Worm (Caenorhabditis elegans) whole organism, mixed stage, embryonic: ENCODE measurements around the gene wah-1.
A peak's percentile ranks its signal among the peaks of the same experiment; 100 is the strongest.

Experiments
- M03D4.4 ChIP-seq: sonication (generic microtip); optimal IDR thresholded peaks from 2 replicates; lab custom pipeline; 2017; ENCODE audit warnings: mild to moderate bottlenecking, missing genetic modification characterization, missing compliant biosample characterization
- bed-3 ChIP-seq: fragments of 200-800 bp; sonication (Bioruptor generic); optimal IDR thresholded peaks from 3 replicates; lab custom pipeline; 2018; ENCODE audit warnings: mild to moderate bottlenecking, missing genetic modification characterization, moderate library complexity, missing compliant biosample characterization
- blmp-1 ChIP-seq: fragments of 150-350 bp; optimal IDR thresholded peaks from 2 replicates; lab custom pipeline; 2014; ENCODE audit warnings: missing biosample characterization, missing genetic modification characterization
- ceh-39 ChIP-seq: fragments of 150-350 bp; optimal IDR thresholded peaks from 2 replicates; lab custom pipeline; 2014; ENCODE audit warnings: missing biosample characterization, missing genetic modification characterization
- ceh-43 ChIP-seq: fragments of 200-800 bp; sonication (Bioruptor generic); optimal IDR thresholded peaks from 2 replicates; lab custom pipeline; 2018; ENCODE audit warnings: mild to moderate bottlenecking, missing genetic modification characterization, moderate library complexity, missing compliant biosample characterization
- ceh-83 ChIP-seq: fragments of 200-800 bp; sonication (Bioruptor generic); optimal IDR thresholded peaks from 2 replicates; lab custom pipeline; 2018; ENCODE audit warnings: mild to moderate bottlenecking, missing genetic modification characterization, missing compliant biosample characterization
- ces-1 ChIP-seq: fragments of 150-350 bp; optimal IDR thresholded peaks from 2 replicates; lab custom pipeline; 2014; ENCODE audit warnings: missing biosample characterization, missing genetic modification reagents, missing genetic modification characterization
- cnd-1 ChIP-seq: fragments of 200-800 bp; sonication (Bioruptor generic); optimal IDR thresholded peaks from 2 replicates; lab custom pipeline; 2018; ENCODE audit warnings: mild to moderate bottlenecking, missing genetic modification characterization, missing compliant biosample characterization
- drap-1 ChIP-seq: fragments of 200-800 bp; sonication (Bioruptor generic); optimal IDR thresholded peaks from 3 replicates; lab custom pipeline; 2018; ENCODE audit warnings: mild to moderate bottlenecking, missing genetic modification characterization, missing compliant biosample characterization
- flh-1 ChIP-seq: fragments of 200-800 bp; sonication (Bioruptor generic); optimal IDR thresholded peaks from 2 replicates; lab custom pipeline; 2018; ENCODE audit warnings: mild to moderate bottlenecking, missing genetic modification characterization, moderate library complexity, missing compliant biosample characterization
- ham-2 ChIP-seq: fragments of 200-800 bp; sonication (Bioruptor generic); optimal IDR thresholded peaks from 2 replicates; lab custom pipeline; 2018; ENCODE audit warnings: mild to moderate bottlenecking, missing genetic modification characterization, missing compliant biosample characterization
- hlh-1 ChIP-seq: fragments of 150-350 bp; optimal IDR thresholded peaks from 2 replicates; lab custom pipeline; 2014; ENCODE audit warnings: missing biosample characterization, missing genetic modification reagents, missing genetic modification characterization
- lin-13 ChIP-seq: fragments of 150-350 bp; optimal IDR thresholded peaks from 2 replicates; lab custom pipeline; 2014; ENCODE audit warnings: missing biosample characterization, missing genetic modification characterization
- lin-32 ChIP-seq: fragments of 200-800 bp; sonication (Bioruptor generic); optimal IDR thresholded peaks from 2 replicates; lab custom pipeline; 2018; ENCODE audit warnings: mild to moderate bottlenecking, missing genetic modification characterization, missing compliant biosample characterization
- lsy-2 ChIP-seq: fragments of 150-350 bp; optimal IDR thresholded peaks from 2 replicates; lab custom pipeline; 2014; ENCODE audit warnings: missing biosample characterization, missing genetic modification characterization
- mab-5 ChIP-seq: fragments of 150-350 bp; optimal IDR thresholded peaks from 2 replicates; lab custom pipeline; 2014; ENCODE audit warnings: missing biosample characterization, missing genetic modification characterization
- mep-1 ChIP-seq: fragments of 150-350 bp; optimal IDR thresholded peaks from 2 replicates; lab custom pipeline; 2017; ENCODE audit warnings: missing biosample characterization, missing genetic modification reagents, missing genetic modification characterization, inconsistent platforms
- mls-2 ChIP-seq: sonication (generic microtip); optimal IDR thresholded peaks from 2 replicates; lab custom pipeline; 2016; ENCODE audit warnings: mild to moderate bottlenecking, missing genetic modification characterization, moderate library complexity, missing compliant biosample characterization
- nhr-12 ChIP-seq: fragments of 150-350 bp; optimal IDR thresholded peaks from 2 replicates; lab custom pipeline; 2014; ENCODE audit warnings: missing biosample characterization, missing genetic modification characterization
- nhr-2 ChIP-seq: fragments of 150-350 bp; optimal IDR thresholded peaks from 2 replicates; lab custom pipeline; 2014; ENCODE audit warnings: missing biosample characterization, missing genetic modification characterization
- nhr-237 ChIP-seq: fragments of 150-350 bp; optimal IDR thresholded peaks from 2 replicates; lab custom pipeline; 2014; ENCODE audit warnings: missing biosample characterization, missing genetic modification characterization
- nhr-28 ChIP-seq: fragments of 150-350 bp; optimal IDR thresholded peaks from 2 replicates; lab custom pipeline; 2014; ENCODE audit warnings: missing biosample characterization, missing genetic modification characterization
- nhr-76 ChIP-seq: sonication (generic microtip); optimal IDR thresholded peaks from 2 replicates; lab custom pipeline; 2017; ENCODE audit warnings: missing biosample characterization, missing genetic modification characterization
- pha-4 ChIP-seq: fragments of 150-350 bp; optimal IDR thresholded peaks from 2 replicates; lab custom pipeline; 2018; ENCODE audit warnings: missing biosample characterization, missing genetic modification reagents, missing genetic modification characterization
- sem-2 ChIP-seq: fragments of 200-800 bp; sonication (Bioruptor generic); optimal IDR thresholded peaks from 2 replicates; lab custom pipeline; 2018; ENCODE audit warnings: mild to moderate bottlenecking, missing genetic modification characterization, missing compliant biosample characterization
- sptf-1 ChIP-seq: sonication (generic microtip); optimal IDR thresholded peaks from 2 replicates; lab custom pipeline; 2017; ENCODE audit warnings: mild to moderate bottlenecking, missing genetic modification characterization, moderate library complexity, missing compliant biosample characterization
- tbx-8 ChIP-seq: fragments of 200-800 bp; sonication (Bioruptor generic); optimal IDR thresholded peaks from 2 replicates; lab custom pipeline; 2018; ENCODE audit warnings: mild to moderate bottlenecking, missing genetic modification characterization, moderate library complexity, missing compliant biosample characterization
- unc-120 ChIP-seq: sonication (generic microtip); optimal IDR thresholded peaks from 2 replicates; lab custom pipeline; 2017; ENCODE audit warnings: missing genetic modification characterization, missing compliant biosample characterization; ENCODE audit not compliant: poor library complexity, severe bottlenecking
- unc-62 ChIP-seq: fragments of 150-350 bp; optimal IDR thresholded peaks from 2 replicates; lab custom pipeline; 2014; ENCODE audit warnings: missing biosample characterization, missing genetic modification reagents, missing genetic modification characterization
- zip-8 ChIP-seq: fragments of 150-350 bp; optimal IDR thresholded peaks from 2 replicates; lab custom pipeline; 2014; ENCODE audit warnings: missing biosample characterization, missing genetic modification characterization
- ztf-11 ChIP-seq: fragments of 150-350 bp; optimal IDR thresholded peaks from 2 replicates; lab custom pipeline; 2014; ENCODE audit warnings: missing biosample characterization, missing genetic modification characterization

wah-1 gene

ce11 chrIII:11989823-11990222 is at the start of gene wah-1:
wah-1 (plus strand) TSS chrIII:11990167.
- TF ChIP-seq mep-1 (tag; lab: Kevin White, UChicago) (peak; percentile 9), mls-2 (no peak)

DNA sequence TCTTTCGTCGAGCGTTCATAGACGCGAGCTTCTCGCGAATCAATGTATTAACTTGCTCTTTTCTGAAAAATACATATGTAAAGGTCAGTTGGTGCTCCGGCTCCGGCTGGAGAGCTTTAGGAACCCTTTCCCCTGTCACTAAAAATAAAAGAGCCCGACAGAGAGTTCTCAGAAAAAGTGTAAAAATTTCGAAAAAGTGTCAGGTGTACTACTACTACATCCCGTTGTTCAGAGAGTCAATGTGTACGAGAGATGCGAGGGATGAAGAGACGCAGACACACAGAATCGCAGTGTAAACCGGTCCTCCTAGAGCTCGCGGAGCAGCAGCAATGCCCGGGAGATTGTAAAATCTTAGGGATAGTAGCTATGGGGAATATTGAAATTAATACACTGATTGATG is 47.3 kb upstream of the wah-1 start:
- TF ChIP-seq nhr-12 (tag; lab: Kevin White, UChicago) (no peak), hlh-1 (tag; lab: Kevin White, UChicago) (peak; percentile 98), zip-8 (tag; lab: Kevin White, UChicago) (no peak), unc-120 (peak; percentile 71), unc-62 (GFP tag; lab: Kevin White, UChicago) (peak; percentile 64), nhr-237 (tag; lab: Kevin White, UChicago) (no peak)
- TF ChIP-seq, all 35 proteins: peak for 3

- no peak for TF ChIP-seq nhr-2
- TF ChIP-seq mep-1 (tag; lab: Kevin White, UChicago) = peak; percentile 47
- TF ChIP-seq lsy-2 (tag; lab: Kevin White, UChicago) = peak; percentile 52
- TF ChIP-seq sptf-1 = peak; percentile 53
- peak; percentile 58 for TF ChIP-seq lin-13 (tag; lab: Kevin White, UChicago)
- peak; percentile 44 for TF ChIP-seq cnd-1 (tag; lab: Kevin White, UChicago)
- TF ChIP-seq ceh-39 (tag; lab: Kevin White, UChicago) = peak; percentile 41
- TF ChIP-seq ces-1 (GFP tag; lab: Kevin White, UChicago) = peak; percentile 93
- TF ChIP-seq ham-2 (GFP tag; lab: Kevin White, UChicago) = no peak
- TF ChIP-seq ceh-83 (GFP tag; lab: Kevin White, UChicago) = peak; percentile 39
- TF ChIP-seq nhr-28 (tag; lab: Kevin White, UChicago) = no peak
- TF ChIP-seq drap-1 (GFP tag; lab: Kevin White, UChicago) = no peak
Measured at ce11 chrIII:11946062-11946749, 43.8 kb upstream of the wah-1 start.

ce11 chrIII:11946973-11947372 is 43.0 kb upstream of the wah-1 start, which contains the start of gene Y56A3A.7:
Y56A3A.7 (minus strand) TSS chrIII:11947019.
- TF ChIP-seq cnd-1 (tag; lab: Kevin White, UChicago) (no peak), tbx-8 (GFP tag; lab: Kevin White, UChicago) (no peak), ceh-43 (GFP tag; lab: Kevin White, UChicago) (no peak), mep-1 (tag; lab: Kevin White, UChicago) (no peak), ztf-11 (no peak), sem-2 (GFP tag; lab: Kevin White, UChicago) (no peak), sptf-1 (no peak), bed-3 (GFP tag; lab: Kevin White, UChicago) (no peak), hlh-1 (tag; lab: Kevin White, UChicago) (no peak), nhr-2 (no peak), mls-2 (no peak), mab-5 (tag; lab: Kevin White, UChicago) (no peak), blmp-1 (tag; lab: Kevin White, UChicago) (no peak), M03D4.4 (no peak)

- peak; percentile 90 for TF ChIP-seq pha-4 (tag; lab: Kevin White, UChicago)
- TF ChIP-seq nhr-12 (tag; lab: Kevin White, UChicago) = no peak
- TF ChIP-seq, all 35 proteins: peak for 1
Measured at ce11 chrIII:11947527-11947926, 42.4 kb upstream of the wah-1 start.

DNA sequence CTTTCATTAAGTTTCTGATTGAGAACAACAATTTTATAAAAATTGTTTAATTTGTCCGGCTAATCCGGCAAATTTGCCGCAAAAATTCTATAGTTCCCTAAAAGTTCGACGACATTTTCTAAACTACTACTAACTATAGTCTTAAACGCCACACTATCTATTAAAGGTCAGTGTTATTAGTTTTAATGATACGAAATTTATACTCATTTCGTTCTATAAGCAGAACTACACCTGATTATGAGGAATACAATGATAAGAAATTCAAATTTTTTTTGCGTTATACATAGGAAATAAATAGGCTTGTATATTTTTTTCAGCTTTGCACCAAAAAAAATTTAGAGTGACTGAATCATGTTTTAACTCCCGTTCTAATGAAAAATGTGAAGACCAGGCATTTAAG is 41.5 kb upstream of the wah-1 start:
- TF ChIP-seq tbx-8 (GFP tag; lab: Kevin White, UChicago) (no peak), lsy-2 (tag; lab: Kevin White, UChicago) (no peak), mls-2 (no peak), pha-4 (tag; lab: Kevin White, UChicago) (no peak), nhr-76 (tag; lab: Kevin White, UChicago) (no peak), bed-3 (GFP tag; lab: Kevin White, UChicago) (no peak), ceh-39 (tag; lab: Kevin White, UChicago) (no peak), zip-8 (tag; lab: Kevin White, UChicago) (no peak), ceh-43 (GFP tag; lab: Kevin White, UChicago) (no peak), lin-13 (tag; lab: Kevin White, UChicago) (no peak), M03D4.4 (no peak), flh-1 (GFP tag; lab: Kevin White, UChicago) (no peak), lin-32 (GFP tag; lab: Kevin White, UChicago) (no peak), unc-120 (no peak)
- TF ChIP-seq, all 35 proteins: peak for 0
